Worm (Caenorhabditis elegans) whole organism, dauer: Measurements from ENCODE around the gene vha-11.
"Not testable (repeated sequence)": the region's sequence is repeated elsewhere in the genome, so short reads cannot be mapped to it uniquely, and the experiment has no call there.

Source experiments
- unc-62 ChIP-seq: sonication (generic microtip); optimal IDR thresholded peaks from 2 replicates; lab custom pipeline; 2017; ENCODE audit warnings: missing biosample characterization, missing genetic modification reagents, missing genetic modification characterization

Gene vha-11

DNA sequence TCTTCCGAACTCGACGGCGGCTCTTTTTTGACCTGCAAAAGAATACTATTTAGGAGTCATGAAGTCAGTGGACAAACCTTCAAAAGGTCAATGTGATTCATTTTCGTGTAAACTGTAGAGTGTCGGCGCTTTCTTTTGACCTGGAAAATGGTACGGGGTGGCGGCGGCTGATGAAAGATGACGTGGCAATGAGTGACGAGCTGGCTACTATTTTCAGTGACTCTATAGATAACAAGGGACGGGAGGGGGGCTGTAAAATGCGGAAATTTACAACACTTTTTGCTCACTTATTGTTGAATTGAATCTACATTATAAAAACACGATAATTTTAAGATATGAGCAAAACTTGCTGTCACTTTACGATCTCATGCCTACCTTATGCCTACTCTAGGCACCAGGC lies 14.2 kb downstream of the vha-11 start, which contains the start of gene lin-1:
Gene lin-1, minus strand, starts transcription at position 101 of the 400 bp plus-strand sequence.
- no peak for TF ChIP-seq unc-62

- TF ChIP-seq unc-62, result no peak
Measured at ce11 chrIV:2298388-2298787, 16.0 kb downstream of the vha-11 start.

- no peak for TF ChIP-seq unc-62
Measured at ce11 chrIV:2296639-2297038, 17.7 kb downstream of the vha-11 start.

DNA sequence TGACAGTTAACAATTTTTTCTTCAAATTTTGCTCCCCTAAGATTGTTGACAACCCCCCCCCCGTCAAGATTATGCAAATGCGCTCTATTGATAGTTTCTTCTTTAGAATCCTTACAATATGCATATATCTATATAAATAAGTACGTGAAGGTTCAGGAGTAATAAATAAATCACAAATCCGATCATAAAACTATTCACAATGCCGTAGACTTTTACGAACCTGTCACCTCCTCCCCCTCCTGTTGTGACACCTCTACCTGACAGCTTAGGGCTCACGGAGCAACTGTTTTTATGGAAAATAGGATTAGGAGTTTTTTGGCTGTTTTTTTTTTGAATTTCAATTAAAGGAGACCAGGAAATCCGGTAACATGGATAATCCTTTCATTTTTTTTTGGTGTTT lies 22.2 kb downstream of the vha-11 start:
- no peak for TF ChIP-seq unc-62

ce11 chrIV:2284462-2285047 lies 29.8 kb downstream of the vha-11 start:
- TF ChIP-seq unc-62, result no peak

- no peak for TF ChIP-seq unc-62
Measured at ce11 chrIV:2281353-2281976, 32.9 kb downstream of the vha-11 start.

- TF ChIP-seq unc-62, result not testable (repeated sequence)
Measured at ce11 chrIV:2275545-2275944, 38.8 kb downstream of the vha-11 start, which contains the start of gene M70.5. Gene M70.5 (minus strand): TSS chrIV:2275622.

DNA sequence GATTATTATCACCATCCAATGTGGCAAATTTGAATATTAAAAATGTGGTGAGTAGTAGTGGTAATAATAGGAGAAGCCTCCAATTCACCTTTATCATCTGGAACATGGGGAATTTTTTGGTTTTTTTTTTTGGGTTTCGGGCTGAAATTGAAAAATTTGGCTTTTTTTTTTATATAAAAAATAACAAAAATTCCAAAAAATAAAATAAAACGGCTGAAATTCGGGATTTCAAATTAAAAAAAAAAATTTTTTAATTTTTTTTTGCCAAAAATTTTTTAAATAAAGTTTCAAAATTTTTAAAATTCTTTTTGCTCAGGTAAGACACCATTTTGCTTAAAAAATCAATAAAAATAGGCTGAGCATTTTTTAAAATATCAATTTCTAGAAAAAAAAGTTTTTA lies 50.8 kb downstream of the vha-11 start, which contains the start of gene famp-1:
Gene famp-1, minus strand, starts transcription at position 101 of the 400 bp plus-strand sequence.
- TF ChIP-seq unc-62, result no peak
